Worm (Caenorhabditis elegans) whole organism, mixed stage, embryonic: ENCODE results near the gene fbxa-190.

Source experiments
- M03D4.4 ChIP-seq: sonication (generic microtip); optimal IDR thresholded peaks from 2 replicates; lab custom pipeline; 2017; ENCODE audit warnings: mild to moderate bottlenecking, missing genetic modification characterization, missing compliant biosample characterization
- bed-3 ChIP-seq: fragments of 200-800 bp; sonication (Bioruptor generic); optimal IDR thresholded peaks from 3 replicates; lab custom pipeline; 2018; ENCODE audit warnings: mild to moderate bottlenecking, missing genetic modification characterization, moderate library complexity, missing compliant biosample characterization
- blmp-1 ChIP-seq: fragments of 150-350 bp; optimal IDR thresholded peaks from 2 replicates; lab custom pipeline; 2014; ENCODE audit warnings: missing biosample characterization, missing genetic modification characterization
- ceh-39 ChIP-seq: fragments of 150-350 bp; optimal IDR thresholded peaks from 2 replicates; lab custom pipeline; 2014; ENCODE audit warnings: missing biosample characterization, missing genetic modification characterization
- ceh-83 ChIP-seq: fragments of 200-800 bp; sonication (Bioruptor generic); optimal IDR thresholded peaks from 2 replicates; lab custom pipeline; 2018; ENCODE audit warnings: mild to moderate bottlenecking, missing genetic modification characterization, missing compliant biosample characterization
- ces-1 ChIP-seq: fragments of 150-350 bp; optimal IDR thresholded peaks from 2 replicates; lab custom pipeline; 2014; ENCODE audit warnings: missing biosample characterization, missing genetic modification reagents, missing genetic modification characterization
- cnd-1 ChIP-seq: fragments of 200-800 bp; sonication (Bioruptor generic); optimal IDR thresholded peaks from 2 replicates; lab custom pipeline; 2018; ENCODE audit warnings: mild to moderate bottlenecking, missing genetic modification characterization, missing compliant biosample characterization
- drap-1 ChIP-seq: fragments of 200-800 bp; sonication (Bioruptor generic); optimal IDR thresholded peaks from 3 replicates; lab custom pipeline; 2018; ENCODE audit warnings: mild to moderate bottlenecking, missing genetic modification characterization, missing compliant biosample characterization
- elt-3 ChIP-seq: fragments of 150-350 bp; optimal IDR thresholded peaks from 2 replicates; lab custom pipeline; 2014; ENCODE audit warnings: missing biosample characterization, missing genetic modification characterization
- flh-1 ChIP-seq: fragments of 200-800 bp; sonication (Bioruptor generic); optimal IDR thresholded peaks from 2 replicates; lab custom pipeline; 2018; ENCODE audit warnings: mild to moderate bottlenecking, missing genetic modification characterization, moderate library complexity, missing compliant biosample characterization
- hlh-1 ChIP-seq: fragments of 150-350 bp; optimal IDR thresholded peaks from 2 replicates; lab custom pipeline; 2014; ENCODE audit warnings: missing biosample characterization, missing genetic modification reagents, missing genetic modification characterization
- lin-32 ChIP-seq: fragments of 200-800 bp; sonication (Bioruptor generic); optimal IDR thresholded peaks from 2 replicates; lab custom pipeline; 2018; ENCODE audit warnings: mild to moderate bottlenecking, missing genetic modification characterization, missing compliant biosample characterization
- mab-5 ChIP-seq: fragments of 150-350 bp; optimal IDR thresholded peaks from 2 replicates; lab custom pipeline; 2014; ENCODE audit warnings: missing biosample characterization, missing genetic modification characterization
- mep-1 ChIP-seq: fragments of 150-350 bp; optimal IDR thresholded peaks from 2 replicates; lab custom pipeline; 2017; ENCODE audit warnings: missing biosample characterization, missing genetic modification reagents, missing genetic modification characterization, inconsistent platforms
- mls-2 ChIP-seq: sonication (generic microtip); optimal IDR thresholded peaks from 2 replicates; lab custom pipeline; 2016; ENCODE audit warnings: mild to moderate bottlenecking, missing genetic modification characterization, moderate library complexity, missing compliant biosample characterization
- nhr-12 ChIP-seq: fragments of 150-350 bp; optimal IDR thresholded peaks from 2 replicates; lab custom pipeline; 2014; ENCODE audit warnings: missing biosample characterization, missing genetic modification characterization
- nhr-2 ChIP-seq: fragments of 150-350 bp; optimal IDR thresholded peaks from 2 replicates; lab custom pipeline; 2014; ENCODE audit warnings: missing biosample characterization, missing genetic modification characterization
- nhr-237 ChIP-seq: fragments of 150-350 bp; optimal IDR thresholded peaks from 2 replicates; lab custom pipeline; 2014; ENCODE audit warnings: missing biosample characterization, missing genetic modification characterization
- nhr-28 ChIP-seq: fragments of 150-350 bp; optimal IDR thresholded peaks from 2 replicates; lab custom pipeline; 2014; ENCODE audit warnings: missing biosample characterization, missing genetic modification characterization
- nhr-76 ChIP-seq: sonication (generic microtip); optimal IDR thresholded peaks from 2 replicates; lab custom pipeline; 2017; ENCODE audit warnings: missing biosample characterization, missing genetic modification characterization
- pha-4 ChIP-seq: fragments of 150-350 bp; optimal IDR thresholded peaks from 2 replicates; lab custom pipeline; 2018; ENCODE audit warnings: missing biosample characterization, missing genetic modification reagents, missing genetic modification characterization
- sem-2 ChIP-seq: fragments of 200-800 bp; sonication (Bioruptor generic); optimal IDR thresholded peaks from 2 replicates; lab custom pipeline; 2018; ENCODE audit warnings: mild to moderate bottlenecking, missing genetic modification characterization, missing compliant biosample characterization
- sptf-1 ChIP-seq: sonication (generic microtip); optimal IDR thresholded peaks from 2 replicates; lab custom pipeline; 2017; ENCODE audit warnings: mild to moderate bottlenecking, missing genetic modification characterization, moderate library complexity, missing compliant biosample characterization
- tbx-8 ChIP-seq: fragments of 200-800 bp; sonication (Bioruptor generic); optimal IDR thresholded peaks from 2 replicates; lab custom pipeline; 2018; ENCODE audit warnings: mild to moderate bottlenecking, missing genetic modification characterization, moderate library complexity, missing compliant biosample characterization
- unc-120 ChIP-seq: sonication (generic microtip); optimal IDR thresholded peaks from 2 replicates; lab custom pipeline; 2017; ENCODE audit warnings: missing genetic modification characterization, missing compliant biosample characterization; ENCODE audit not compliant: poor library complexity, severe bottlenecking
- unc-39 ChIP-seq: fragments of 150-350 bp; optimal IDR thresholded peaks from 2 replicates; lab custom pipeline; 2014; ENCODE audit warnings: missing biosample characterization, missing genetic modification characterization
- ztf-11 ChIP-seq: fragments of 150-350 bp; optimal IDR thresholded peaks from 2 replicates; lab custom pipeline; 2014; ENCODE audit warnings: missing biosample characterization, missing genetic modification characterization

The fbxa-190 gene

ce11 chrX:1409224-1409623, 37.4 kb downstream of the fbxa-190 start:
- no peak for TF ChIP-seq nhr-237 (tag; lab: Kevin White, UChicago)
- no peak for TF ChIP-seq nhr-76 (tag; lab: Kevin White, UChicago)
- TF ChIP-seq M03D4.4 (tag; lab: Kevin White, UChicago) = no peak
- no peak for TF ChIP-seq ces-1
- TF ChIP-seq sem-2 (GFP tag; lab: Kevin White, UChicago) = no peak
- TF ChIP-seq hlh-1 = no peak
- TF ChIP-seq sptf-1 = no peak
- TF ChIP-seq drap-1 (GFP tag; lab: Kevin White, UChicago) = no peak
- no peak for TF ChIP-seq pha-4 (tag; lab: Kevin White, UChicago)
- no peak for TF ChIP-seq ceh-39 (tag; lab: Kevin White, UChicago)
- no peak for TF ChIP-seq ceh-83 (GFP tag; lab: Kevin White, UChicago)
- no peak for TF ChIP-seq elt-3 (tag; lab: Kevin White, UChicago)
- no peak for TF ChIP-seq flh-1 (GFP tag; lab: Kevin White, UChicago)
- TF ChIP-seq bed-3 (GFP tag; lab: Kevin White, UChicago) = no peak
- TF ChIP-seq nhr-28 (tag; lab: Kevin White, UChicago) = no peak
- TF ChIP-seq ztf-11 (tag; lab: Kevin White, UChicago) = no peak
- TF ChIP-seq lin-32 (GFP tag; lab: Kevin White, UChicago) = no peak
- no peak for TF ChIP-seq nhr-12
- no peak for TF ChIP-seq nhr-2
- no peak for TF ChIP-seq mab-5

- TF ChIP-seq M03D4.4 (tag; lab: Kevin White, UChicago) = no peak
These were observed 38.7 kb downstream of the fbxa-190 start, which contains the start of gene abu-2 for ce11 chrX:1410552-1410951. Gene abu-2, minus strand, starts transcription at chrX:1410652.

- TF ChIP-seq ces-1 (no peak), ztf-11 (tag; lab: Kevin White, UChicago) (no peak)
These were observed 41.0 kb downstream of the fbxa-190 start, which contains the start of gene srh-19 for ce11 chrX:1412844-1413243. Gene srh-19, plus strand, starts transcription at chrX:1413144.

ce11 chrX:1416776-1417354, 45.1 kb downstream of the fbxa-190 start, which contains the start of the genes F19G12.4 and F19G12.8:
Gene F19G12.4, plus strand, starts transcription at chrX:1417304.
Gene F19G12.8, plus strand, starts transcription at chrX:1417320.
- no peak for TF ChIP-seq M03D4.4 (tag; lab: Kevin White, UChicago)
- TF ChIP-seq nhr-12 = no peak
- no peak for TF ChIP-seq unc-120 (tag; lab: Kevin White, UChicago)
- TF ChIP-seq sem-2 (GFP tag; lab: Kevin White, UChicago) = no peak
- TF ChIP-seq cnd-1 (tag; lab: Kevin White, UChicago) = no peak
- TF ChIP-seq mls-2 = no peak
- no peak for TF ChIP-seq ceh-39 (tag; lab: Kevin White, UChicago)
- TF ChIP-seq bed-3 (GFP tag; lab: Kevin White, UChicago) = no peak
- TF ChIP-seq lin-32 (GFP tag; lab: Kevin White, UChicago) = no peak
- no peak for TF ChIP-seq nhr-28 (tag; lab: Kevin White, UChicago)
- TF ChIP-seq pha-4 (tag; lab: Kevin White, UChicago) = no peak

ce11 chrX:1419163-1419696, 47.4 kb downstream of the fbxa-190 start, which contains the start of gene F19G12.9:
Gene F19G12.9, plus strand, starts transcription at chrX:1419213.
- TF ChIP-seq ces-1 (no peak), unc-39 (tag; lab: Kevin White, UChicago) (no peak), M03D4.4 (tag; lab: Kevin White, UChicago) (no peak), nhr-2 (no peak), tbx-8 (GFP tag; lab: Kevin White, UChicago) (no peak)

- TF ChIP-seq mls-2 = no peak
- TF ChIP-seq mep-1 = no peak
- no peak for TF ChIP-seq tbx-8 (GFP tag; lab: Kevin White, UChicago)
- no peak for TF ChIP-seq M03D4.4 (tag; lab: Kevin White, UChicago)
- TF ChIP-seq sptf-1 = no peak
- TF ChIP-seq ces-1 = no peak
- TF ChIP-seq lin-32 (GFP tag; lab: Kevin White, UChicago) = no peak
- TF ChIP-seq drap-1 (GFP tag; lab: Kevin White, UChicago) = no peak
- TF ChIP-seq bed-3 (GFP tag; lab: Kevin White, UChicago) = no peak
- no peak for TF ChIP-seq mab-5
- no peak for TF ChIP-seq ztf-11 (tag; lab: Kevin White, UChicago)
- no peak for TF ChIP-seq hlh-1
- no peak for TF ChIP-seq blmp-1 (tag; lab: Kevin White, UChicago)
These were observed 48.7 kb downstream of the fbxa-190 start for ce11 chrX:1420524-1420923.
